Fruit fly (Drosophila melanogaster) whole organism, embryonic: ENCODE data around the gene CG15537.
A peak's percentile ranks its signal among the peaks of the same experiment; 100 is the strongest.

Experiments
- CG10267 ChIP-seq: fragments of 200-800 bp; sonication (Bioruptor generic); optimal IDR thresholded peaks from 2 replicates; lab custom pipeline; 2018; ENCODE audit warnings: missing biosample characterization, mild to moderate bottlenecking, missing genetic modification characterization, moderate library complexity
- CG10274 ChIP-seq: fragments of 200-800 bp; sonication (Bioruptor generic); optimal IDR thresholded peaks from 3 replicates; lab custom pipeline; 2017; ENCODE audit warnings: missing biosample characterization, mild to moderate bottlenecking, missing genetic modification characterization
- CG12299 ChIP-seq: fragments of 200-800 bp; sonication (Bioruptor generic); optimal IDR thresholded peaks from 2 replicates; lab custom pipeline; 2018; ENCODE audit warnings: missing biosample characterization, mild to moderate bottlenecking, missing genetic modification characterization
- CG14710 ChIP-seq: fragments of 200-800 bp; sonication (Bioruptor generic); optimal IDR thresholded peaks from 3 replicates; lab custom pipeline; 2019; ENCODE audit warnings: missing biosample characterization, mild to moderate bottlenecking, missing genetic modification characterization, moderate library complexity
- CG15269 ChIP-seq: fragments of 200-800 bp; sonication (Bioruptor generic); optimal IDR thresholded peaks from 2 replicates; lab custom pipeline; 2018; ENCODE audit warnings: missing biosample characterization, mild to moderate bottlenecking, missing genetic modification characterization, moderate library complexity
- CG17829 ChIP-seq: fragments of 200-800 bp; optimal IDR thresholded peaks from 2 replicates; lab custom pipeline; 2019; ENCODE audit warnings: missing biosample characterization, mild to moderate bottlenecking, missing genetic modification characterization, moderate library complexity
- CG31441 ChIP-seq: fragments of 200-800 bp; sonication (Bioruptor generic); IDR thresholded peaks from 2 replicates; pipeline ENCODE4 v1.3.6; 2022; ENCODE audit warnings: missing biosample characterization, missing genetic modification characterization
- CG34376 ChIP-seq: fragments of 200-800 bp; sonication (Bioruptor generic); optimal IDR thresholded peaks from 2 replicates; lab custom pipeline; 2018; ENCODE audit warnings: missing biosample characterization, mild to moderate bottlenecking, missing genetic modification characterization
- CG7357 ChIP-seq: fragments of 200-800 bp; sonication (Bioruptor generic); IDR thresholded peaks from 3 replicates; pipeline ENCODE4 v1.3.6; 2022; ENCODE audit warnings: missing biosample characterization, missing genetic modification characterization
- CG7839 ChIP-seq: fragments of 200-800 bp; sonication (Bioruptor generic); optimal IDR thresholded peaks from 3 replicates; lab custom pipeline; 2018; ENCODE audit warnings: missing biosample characterization, mild to moderate bottlenecking, missing genetic modification characterization, moderate library complexity
- CG7963 ChIP-seq: fragments of 200-800 bp; sonication (Bioruptor generic); IDR thresholded peaks from 3 replicates; pipeline ENCODE4 v1.3.6; 2022; ENCODE audit warnings: missing biosample characterization, missing genetic modification characterization; ENCODE audit not compliant: partially characterized antibody
- CG8944 ChIP-seq: fragments of 200-800 bp; sonication (Bioruptor generic); optimal IDR thresholded peaks from 3 replicates; lab custom pipeline; 2016; ENCODE audit warnings: missing biosample characterization, missing genetic modification characterization
- CG9797 ChIP-seq: fragments of 200-800 bp; sonication (Bioruptor generic); optimal IDR thresholded peaks from 3 replicates; lab custom pipeline; 2018; ENCODE audit warnings: missing biosample characterization, mild to moderate bottlenecking, missing genetic modification characterization
- CrebB ChIP-seq: fragments of 200-800 bp; sonication (Bioruptor generic); optimal IDR thresholded peaks from 3 replicates; lab custom pipeline; 2018; ENCODE audit warnings: missing biosample characterization, mild to moderate bottlenecking, missing genetic modification characterization
- D ChIP-seq, 2 experiments: fragments of 200-800 bp in 1 of 2; fragments of >200 bp in 1 of 2; sonication (Bioruptor generic) in 1 of 2; optimal IDR thresholded peaks; 2 replicates in 1 of 2; 3 replicates in 1 of 2; lab custom pipeline; 2017; ENCODE audit warnings: mild to moderate bottlenecking in 1 of 2, missing biosample characterization in 1 of 2, missing genetic modification characterization in 1 of 2, missing genetic modification reagents in 1 of 2
- Dfd ChIP-seq, 2 experiments: fragments of >200 bp; optimal IDR thresholded peaks; 2 replicates each; lab custom pipeline; 2017; ENCODE audit warnings: missing biosample characterization in 2 of 2, missing genetic modification characterization in 2 of 2
- Dll ChIP-seq: fragments of 200-800 bp; sonication (Bioruptor generic); IDR thresholded peaks from 4 replicates; pipeline ENCODE4 v1.3.6; 2022; ENCODE audit warnings: missing biosample characterization, missing genetic modification characterization; ENCODE audit not compliant: partially characterized antibody
- Doc3 ChIP-seq: fragments of 200-800 bp; sonication (Bioruptor generic); IDR thresholded peaks from 3 replicates; pipeline ENCODE4 v1.3.6; 2022; ENCODE audit warnings: missing biosample characterization, missing genetic modification characterization; ENCODE audit not compliant: partially characterized antibody
- Dp ChIP-seq: fragments of 200-800 bp; sonication (Bioruptor generic); optimal IDR thresholded peaks from 2 replicates; lab custom pipeline; 2018; ENCODE audit warnings: missing biosample characterization, mild to moderate bottlenecking, missing genetic modification characterization, moderate library complexity
- Fer1 ChIP-seq: fragments of 200-800 bp; sonication (Bioruptor generic); optimal IDR thresholded peaks from 2 replicates; lab custom pipeline; 2017; ENCODE audit warnings: missing biosample characterization, mild to moderate bottlenecking, missing genetic modification characterization
- Fer3 ChIP-seq: fragments of 200-800 bp; sonication (Bioruptor generic); optimal IDR thresholded peaks from 2 replicates; lab custom pipeline; 2018; ENCODE audit warnings: missing biosample characterization, mild to moderate bottlenecking, missing genetic modification characterization, moderate library complexity
- HLHmδ ChIP-seq: fragments of 200-800 bp; sonication (Bioruptor generic); optimal IDR thresholded peaks from 2 replicates; lab custom pipeline; 2018; ENCODE audit warnings: missing biosample characterization, mild to moderate bottlenecking, missing genetic modification characterization, moderate library complexity
- Hr3 ChIP-seq: fragments of 200-800 bp; sonication (Bioruptor generic); optimal IDR thresholded peaks from 3 replicates; lab custom pipeline; 2016; ENCODE audit warnings: missing biosample characterization, missing genetic modification characterization
- Lim3 ChIP-seq: fragments of 200-800 bp; sonication (Bioruptor generic); IDR thresholded peaks from 2 replicates; pipeline ENCODE4 v1.3.6; 2022; ENCODE audit warnings: missing biosample characterization, missing genetic modification characterization
- MESR4 ChIP-seq: fragments of 200-800 bp; sonication (Bioruptor generic); optimal IDR thresholded peaks from 2 replicates; lab custom pipeline; 2018; ENCODE audit warnings: missing biosample characterization, mild to moderate bottlenecking, missing genetic modification characterization, moderate library complexity
- MTF-1 ChIP-seq: fragments of 200-800 bp; sonication (Bioruptor generic); optimal IDR thresholded peaks from 2 replicates; lab custom pipeline; 2018; ENCODE audit warnings: missing biosample characterization, mild to moderate bottlenecking, missing genetic modification characterization, borderline replicate concordance
- Max ChIP-seq: fragments of 200-800 bp; sonication (Bioruptor generic); optimal IDR thresholded peaks from 2 replicates; lab custom pipeline; 2016; ENCODE audit warnings: missing biosample characterization, mild to moderate bottlenecking, missing genetic modification characterization
- NK7.1 ChIP-seq: fragments of 200-800 bp; sonication (Bioruptor generic); optimal IDR thresholded peaks from 3 replicates; lab custom pipeline; 2016; ENCODE audit warnings: missing biosample characterization, missing genetic modification characterization
- Opbp ChIP-seq: fragments of 200-800 bp; sonication (Bioruptor generic); IDR thresholded peaks from 3 replicates; pipeline ENCODE4 v1.3.6; 2022; ENCODE audit warnings: missing biosample characterization, missing genetic modification characterization; ENCODE audit not compliant: partially characterized antibody
- Pdp1 ChIP-seq, 2 experiments: fragments of 200-800 bp; sonication (Bioruptor generic); optimal IDR thresholded peaks; 3 replicates each; lab custom pipeline; 2016; ENCODE audit warnings: missing biosample characterization in 2 of 2, missing genetic modification characterization in 2 of 2, mild to moderate bottlenecking in 1 of 2, moderate library complexity in 1 of 2
- Sin3A ChIP-seq: fragments of >200 bp; optimal IDR thresholded peaks from 2 replicates; lab custom pipeline; 2018
- Stat92E ChIP-seq, 3 experiments: fragments of >200 bp in 2 of 3; fragments of 200-800 bp in 1 of 3; sonication (Bioruptor generic) in 1 of 3; optimal IDR thresholded peaks; 2 replicates each; lab custom pipeline; 2017 to 2019; ENCODE audit warnings: missing biosample characterization in 3 of 3, missing genetic modification characterization in 3 of 3, mild to moderate bottlenecking in 1 of 3, moderate library complexity in 1 of 3
- YL-1 ChIP-seq: fragments of 200-800 bp; sonication (Bioruptor generic); optimal IDR thresholded peaks from 3 replicates; lab custom pipeline; 2017; ENCODE audit warnings: missing biosample characterization, mild to moderate bottlenecking, missing genetic modification characterization
- amos ChIP-seq: fragments of 200-800 bp; sonication (Bioruptor generic); IDR thresholded peaks from 2 replicates; pipeline ENCODE4 v1.3.6; 2022; ENCODE audit warnings: missing biosample characterization, missing genetic modification characterization; ENCODE audit not compliant: partially characterized antibody
- corto ChIP-seq: fragments of 200-800 bp; sonication (Bioruptor generic); optimal IDR thresholded peaks from 2 replicates; lab custom pipeline; 2016; ENCODE audit warnings: missing biosample characterization, mild to moderate bottlenecking, missing genetic modification characterization, moderate library complexity
- fd102C ChIP-seq: fragments of 200-800 bp; sonication (Bioruptor generic); optimal IDR thresholded peaks from 2 replicates; lab custom pipeline; 2018; ENCODE audit warnings: missing biosample characterization, mild to moderate bottlenecking, missing genetic modification characterization, moderate library complexity
- ftz-f1 ChIP-seq: fragments of 200-800 bp; sonication (Bioruptor generic); optimal IDR thresholded peaks from 2 replicates; lab custom pipeline; 2016; ENCODE audit warnings: missing biosample characterization, missing genetic modification characterization
- gsb-n ChIP-seq: fragments of 200-800 bp; sonication (Bioruptor generic); optimal IDR thresholded peaks from 3 replicates; lab custom pipeline; 2018; ENCODE audit warnings: missing biosample characterization, mild to moderate bottlenecking, missing genetic modification characterization
- inv ChIP-seq: fragments of 200-800 bp; sonication (Bioruptor generic); IDR thresholded peaks from 2 replicates; pipeline ENCODE4 v1.3.6; 2022; ENCODE audit warnings: missing biosample characterization, missing genetic modification characterization; ENCODE audit not compliant: partially characterized antibody
- luna ChIP-seq: fragments of 200-800 bp; sonication (Bioruptor generic); optimal IDR thresholded peaks from 2 replicates; lab custom pipeline; 2016; ENCODE audit warnings: missing biosample characterization, missing genetic modification characterization
- mld ChIP-seq: fragments of 200-800 bp; sonication (Bioruptor generic); IDR thresholded peaks from 3 replicates; pipeline ENCODE4 v1.3.6; 2022; ENCODE audit warnings: missing biosample characterization, missing genetic modification characterization; ENCODE audit not compliant: partially characterized antibody
- nmo ChIP-seq: fragments of 200-800 bp; sonication (Bioruptor generic); optimal IDR thresholded peaks from 2 replicates; lab custom pipeline; 2018; ENCODE audit warnings: missing biosample characterization, mild to moderate bottlenecking, missing genetic modification characterization, moderate library complexity
- pb ChIP-seq: fragments of 200-800 bp; sonication (Bioruptor generic); optimal IDR thresholded peaks from 3 replicates; lab custom pipeline; 2016; ENCODE audit warnings: missing biosample characterization, missing genetic modification characterization
- pzg ChIP-seq: fragments of 200-800 bp; sonication (Bioruptor generic); optimal IDR thresholded peaks from 3 replicates; lab custom pipeline; 2018; ENCODE audit warnings: missing biosample characterization, mild to moderate bottlenecking, missing genetic modification characterization, moderate library complexity
- sens ChIP-seq: fragments of 200-800 bp; sonication (Bioruptor generic); peaks from one replicate; lab custom pipeline; 2016; ENCODE audit warnings: missing biosample characterization, missing genetic modification characterization
- sima ChIP-seq: fragments of 200-800 bp; sonication (Bioruptor generic); optimal IDR thresholded peaks from 2 replicates; lab custom pipeline; 2016; ENCODE audit warnings: missing biosample characterization, missing genetic modification characterization
- sna ChIP-seq: fragments of 200-800 bp; sonication (Bioruptor generic); IDR thresholded peaks from 2 replicates; pipeline ENCODE4 v1.3.6; 2022; ENCODE audit warnings: missing biosample characterization, missing genetic modification characterization; ENCODE audit not compliant: partially characterized antibody
- vnd ChIP-seq: fragments of 200-800 bp; sonication (Bioruptor generic); IDR thresholded peaks from 3 replicates; pipeline ENCODE4 v1.3.6; 2022; ENCODE audit warnings: missing biosample characterization, missing genetic modification characterization; ENCODE audit not compliant: partially characterized antibody
- zfh2 ChIP-seq: fragments of 200-800 bp; sonication (Bioruptor generic); optimal IDR thresholded peaks from 2 replicates; lab custom pipeline; 2016; ENCODE audit warnings: missing biosample characterization, missing genetic modification characterization

CG15537 gene

dm6 chr3R:30423695-30424094, 19.7 kb downstream of the CG15537 start, which contains the start of the genes CG15535 and mRpS18C (continued):
- peak; percentile 38 for TF ChIP-seq ftz-f1 (GFP tag; lab: Kevin White, UChicago)
- TF ChIP-seq CG17829 (tag; lab: Kevin White, UChicago): peak; percentile 31
- TF ChIP-seq corto (GFP tag; lab: Kevin White, UChicago): no peak
- TF ChIP-seq CrebB: no peak
- no peak for TF ChIP-seq luna (GFP tag; lab: Kevin White, UChicago)
- TF ChIP-seq Fer3: no peak
- no peak for TF ChIP-seq CG7839
- TF ChIP-seq CG7963 (GFP tag; lab: Robert Waterston, UW): peak; percentile 76
- no peak for TF ChIP-seq Pdp1 (GFP tag; optimal IDR thresholded peaks at IDR 0.05; lab: Kevin White, UChicago)
- peak; percentile 78 for TF ChIP-seq amos (GFP tag; lab: Robert Waterston, UW)
- no peak for TF ChIP-seq Lim3 (GFP tag; lab: Robert Waterston, UW)
- TF ChIP-seq CG12299 (tag; lab: Kevin White, UChicago): no peak
- peak; percentile 12 for TF ChIP-seq Fer1 (GFP tag; lab: Kevin White, UChicago)
- TF ChIP-seq Sin3A (lab: Kevin White, UChicago): peak; percentile 0
- no peak for TF ChIP-seq Stat92E (GFP tag; optimal IDR thresholded peaks at IDR 0.05; lab: Kevin White, UChicago)
- peak; percentile 46 for TF ChIP-seq Dp (GFP tag; lab: Kevin White, UChicago)
- TF ChIP-seq CG10274 (GFP tag; lab: Kevin White, UChicago): no peak
- peak; percentile 55 for TF ChIP-seq inv
- TF ChIP-seq fd102C (GFP tag; lab: Kevin White, UChicago): no peak
- peak; percentile 86 for TF ChIP-seq sna (GFP tag; lab: Robert Waterston, UW)
- TF ChIP-seq CG14710 (tag; lab: Kevin White, UChicago): peak; percentile 27
- peak; percentile 21 for TF ChIP-seq CG9797 (GFP tag; lab: Kevin White, UChicago)
- TF ChIP-seq Dfd (GFP tag; optimal IDR thresholded peaks at IDR 0.05; lab: Kevin White, UChicago): no peak
- peak; percentile 64 for TF ChIP-seq MESR4 (GFP tag; lab: Kevin White, UChicago)
- no peak for TF ChIP-seq CG15269 (tag; lab: Kevin White, UChicago)
- peak; percentile 73 for TF ChIP-seq pzg (GFP tag; lab: Kevin White, UChicago)
- no peak for TF ChIP-seq NK7.1 (GFP tag; lab: Kevin White, UChicago)
- no peak for TF ChIP-seq CG7357 (GFP tag; lab: Robert Waterston, UW)
- no peak for TF ChIP-seq CG8944 (GFP tag; lab: Kevin White, UChicago)
- TF ChIP-seq CG10267: peak; percentile 94
- TF ChIP-seq gsb-n: peak; percentile 27
- peak; percentile 64; the same call in 1 of the 3 replicates for TF ChIP-seq mld
- no peak for TF ChIP-seq CG31441 (GFP tag; lab: Robert Waterston, UW)
- peak; percentile 73 for TF ChIP-seq Doc3 (GFP tag; lab: Robert Waterston, UW)
- TF ChIP-seq sens (GFP tag; lab: Kevin White, UChicago): peak; percentile 75
- no peak for TF ChIP-seq Hr3 (GFP tag; lab: Kevin White, UChicago)
- TF ChIP-seq nmo (GFP tag; lab: Kevin White, UChicago): peak; percentile 22
- peak; percentile 11 for TF ChIP-seq MTF-1
- peak; percentile 85 for TF ChIP-seq YL-1 (GFP tag; lab: Kevin White, UChicago)
- no peak for TF ChIP-seq sima
- peak; percentile 62; the same call in 2 of the 3 replicates for TF ChIP-seq vnd (GFP tag; lab: Robert Waterston, UW)
- TF ChIP-seq zfh2 (GFP tag; lab: Kevin White, UChicago): no peak
- TF ChIP-seq Opbp (GFP tag; lab: Robert Waterston, UW): peak; percentile 83; the same call in 2 of the 3 replicates
- peak; percentile 81 for TF ChIP-seq Dll (GFP tag; lab: Robert Waterston, UW)
- TF ChIP-seq CG34376 (GFP tag; lab: Kevin White, UChicago): peak; percentile 19
- TF ChIP-seq pb (GFP tag; lab: Kevin White, UChicago): no peak
- peak; percentile 13 for TF ChIP-seq Max
- TF ChIP-seq D (optimal IDR thresholded peaks at IDR 0.05; lab: Kevin White, UChicago): no peak
- TF ChIP-seq D (GFP tag; optimal IDR thresholded peaks at IDR 0.05; lab: Kevin White, UChicago): no peak
- no peak for TF ChIP-seq HLHmδ (GFP tag; lab: Kevin White, UChicago)
